Worm (Caenorhabditis elegans) whole organism, midembryonic: Measurements from ENCODE around the gene F41H8.2.

Experiments
- T22C8.4 ChIP-seq: fragments of 200-800 bp; sonication (Bioruptor generic); IDR thresholded peaks from 2 replicates; pipeline ENCODE4 v1.3.6; 2022; ENCODE audit warnings: missing genetic modification characterization, missing compliant biosample characterization
- cog-1 ChIP-seq: sonication (generic microtip); optimal IDR thresholded peaks from 2 replicates; lab custom pipeline; 2016; ENCODE audit warnings: missing genetic modification characterization, missing compliant biosample characterization
- flt-1 ChIP-seq: fragments of 200-800 bp; sonication (Bioruptor generic); IDR thresholded peaks from 2 replicates; pipeline ENCODE4 v1.3.6; 2022; ENCODE audit warnings: missing genetic modification characterization, missing compliant biosample characterization
- klf-2 ChIP-seq: fragments of 200-800 bp; sonication (Bioruptor generic); conservative IDR thresholded peaks from 2 replicates; pipeline ENCODE4 v1.3.6; 2022; ENCODE audit warnings: missing genetic modification reagents, missing genetic modification characterization, missing compliant biosample characterization
- med-1 ChIP-seq: sonication (generic microtip); optimal IDR thresholded peaks from 2 replicates; lab custom pipeline; 2017; ENCODE audit warnings: missing genetic modification characterization, mild to moderate bottlenecking, missing compliant biosample characterization, antibody characterized with exemption, missing genetic modification reagents; ENCODE audit not compliant: insufficient read depth
- ref-1 ChIP-seq: fragments of 200-800 bp; sonication (Bioruptor generic); conservative IDR thresholded peaks from 2 replicates; pipeline ENCODE4 v1.3.6; 2022; ENCODE audit warnings: missing genetic modification reagents, missing genetic modification characterization, missing compliant biosample characterization
- tab-1 ChIP-seq: fragments of 200-800 bp; sonication (Bioruptor generic); IDR thresholded peaks from 2 replicates; pipeline ENCODE4 v1.3.6; 2022; ENCODE audit warnings: missing genetic modification characterization, missing compliant biosample characterization
- ztf-23 ChIP-seq: fragments of 200-800 bp; sonication (Bioruptor generic); IDR thresholded peaks from 2 replicates; pipeline ENCODE4 v1.3.6; 2022; ENCODE audit warnings: missing genetic modification reagents, missing genetic modification characterization, missing compliant biosample characterization
- ztf-29 ChIP-seq: fragments of 200-800 bp; sonication (Bioruptor generic); IDR thresholded peaks from 2 replicates; pipeline ENCODE4 v1.3.6; 2022; ENCODE audit warnings: missing genetic modification reagents, missing genetic modification characterization, missing compliant biosample characterization

F41H8.2 gene

DNA sequence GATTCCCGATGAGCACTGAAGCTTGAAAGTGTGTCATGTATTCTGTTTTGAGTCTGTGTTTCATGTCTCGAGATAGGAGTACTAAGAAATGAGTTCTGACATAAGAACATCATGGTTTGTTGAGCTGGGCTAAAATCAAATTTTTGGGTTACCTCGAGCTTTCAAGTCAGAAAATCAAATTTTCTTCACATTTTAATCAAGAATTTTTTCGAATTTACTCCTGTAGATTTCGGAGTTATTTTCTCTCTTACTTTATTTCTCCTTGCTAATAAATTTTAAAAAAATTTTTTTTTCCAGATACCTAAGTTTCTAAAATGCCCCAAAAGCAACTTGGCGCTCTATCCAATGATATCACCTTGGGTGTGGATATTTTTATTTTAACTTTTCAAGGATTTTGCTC is at the start of gene F41H8.2:
F41H8.2 (plus strand) TSS at position 301 of the 400 bp plus-strand sequence.
- TF ChIP-seq tab-1 (no peak), T22C8.4 (GFP tag; lab: Robert Waterston, UW) (no peak), med-1 (GFP tag; lab: Kevin White, UChicago) (no peak)

DNA sequence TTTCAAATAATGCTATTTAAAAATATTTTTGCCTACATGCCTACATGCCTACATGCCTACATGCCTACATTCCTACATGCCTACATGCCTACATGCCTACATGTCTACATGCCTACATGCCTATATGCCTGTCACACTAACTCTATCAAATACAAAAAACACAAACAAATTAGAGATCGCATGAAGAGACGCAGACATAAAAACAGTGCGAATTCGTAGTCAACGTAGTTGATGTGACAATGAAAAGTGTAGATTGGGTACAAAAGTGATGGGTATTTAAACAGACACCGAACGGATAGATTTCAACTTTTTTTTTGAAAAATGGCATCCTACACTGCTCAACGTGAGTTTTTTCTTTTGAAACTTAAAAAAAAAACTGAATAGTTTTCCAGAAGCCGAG is 48.9 kb upstream of the F41H8.2 start, which contains the start of gene R09E12.9:
R09E12.9 (plus strand) TSS at position 316 of the 400 bp plus-strand sequence.
- no peak for TF ChIP-seq T22C8.4 (GFP tag; lab: Robert Waterston, UW)
- TF ChIP-seq med-1 (GFP tag; lab: Kevin White, UChicago), result no peak
- TF ChIP-seq ref-1 (GFP tag; lab: Robert Waterston, UW), result no peak
- no peak for TF ChIP-seq klf-2

ce11 chrV:778339-778738 is 47.9 kb upstream of the F41H8.2 start, which contains the start of gene srbc-59:
TSS of gene srbc-59 (plus strand) at chrV:778639.
- TF ChIP-seq T22C8.4 (GFP tag; lab: Robert Waterston, UW), result no peak
- no peak for TF ChIP-seq ztf-23
- no peak for TF ChIP-seq tab-1

ce11 chrV:779999-780398 is 46.2 kb upstream of the F41H8.2 start, which contains the start of gene srbc-60:
TSS of gene srbc-60 (plus strand) at chrV:780299.
- no peak for TF ChIP-seq T22C8.4 (GFP tag; lab: Robert Waterston, UW)
- no peak for TF ChIP-seq ref-1 (GFP tag; lab: Robert Waterston, UW)
- TF ChIP-seq ztf-29 (GFP tag; lab: Robert Waterston, UW), result no peak
- no peak for TF ChIP-seq tab-1
- no peak for TF ChIP-seq flt-1 (GFP tag; lab: Robert Waterston, UW)

ce11 chrV:782432-782831 is 43.8 kb upstream of the F41H8.2 start, which contains the start of gene srab-16:
TSS of gene srab-16 (plus strand) at chrV:782732.
- no peak for TF ChIP-seq ztf-29 (GFP tag; lab: Robert Waterston, UW)
- TF ChIP-seq flt-1 (GFP tag; lab: Robert Waterston, UW), result no peak
- TF ChIP-seq ref-1 (GFP tag; lab: Robert Waterston, UW), result no peak
- no peak for TF ChIP-seq klf-2
- TF ChIP-seq cog-1 (tag; lab: Kevin White, UChicago), result no peak
- TF ChIP-seq tab-1, result no peak
- no peak for TF ChIP-seq T22C8.4 (GFP tag; lab: Robert Waterston, UW)
- no peak for TF ChIP-seq med-1 (GFP tag; lab: Kevin White, UChicago)
- TF ChIP-seq ztf-23, result no peak

DNA sequence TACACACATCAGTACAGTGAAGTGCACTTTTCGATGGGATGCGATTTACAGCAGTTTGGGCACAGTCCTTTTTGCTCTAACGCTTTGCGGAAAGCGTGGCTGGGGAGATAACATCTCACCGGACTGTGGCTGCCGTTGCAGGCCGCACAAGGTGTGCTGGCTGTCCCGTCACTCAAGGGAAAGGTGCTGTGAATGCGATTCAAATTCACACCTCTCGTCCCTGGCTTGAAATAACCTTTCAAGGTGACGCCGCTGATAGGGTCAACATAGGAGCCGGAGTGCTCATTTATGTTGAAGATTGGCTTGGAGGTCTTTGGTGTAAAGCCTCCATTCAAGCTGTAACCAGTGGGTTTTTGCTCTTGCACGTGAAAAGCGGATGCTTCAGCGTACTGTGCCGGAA is 32.1 kb upstream of the F41H8.2 start:
- TF ChIP-seq klf-2 (no peak), cog-1 (tag; lab: Kevin White, UChicago) (no peak), med-1 (GFP tag; lab: Kevin White, UChicago) (no peak), flt-1 (GFP tag; lab: Robert Waterston, UW) (no peak), tab-1 (no peak), T22C8.4 (GFP tag; lab: Robert Waterston, UW) (no peak), ztf-23 (no peak), ref-1 (GFP tag; lab: Robert Waterston, UW) (no peak), ztf-29 (GFP tag; lab: Robert Waterston, UW) (no peak)

ce11 chrV:797241-797640 is 29.0 kb upstream of the F41H8.2 start:
- TF ChIP-seq ztf-29 (GFP tag; lab: Robert Waterston, UW) (no peak), ref-1 (GFP tag; lab: Robert Waterston, UW) (no peak), klf-2 (no peak), T22C8.4 (GFP tag; lab: Robert Waterston, UW) (no peak), flt-1 (GFP tag; lab: Robert Waterston, UW) (no peak)

DNA sequence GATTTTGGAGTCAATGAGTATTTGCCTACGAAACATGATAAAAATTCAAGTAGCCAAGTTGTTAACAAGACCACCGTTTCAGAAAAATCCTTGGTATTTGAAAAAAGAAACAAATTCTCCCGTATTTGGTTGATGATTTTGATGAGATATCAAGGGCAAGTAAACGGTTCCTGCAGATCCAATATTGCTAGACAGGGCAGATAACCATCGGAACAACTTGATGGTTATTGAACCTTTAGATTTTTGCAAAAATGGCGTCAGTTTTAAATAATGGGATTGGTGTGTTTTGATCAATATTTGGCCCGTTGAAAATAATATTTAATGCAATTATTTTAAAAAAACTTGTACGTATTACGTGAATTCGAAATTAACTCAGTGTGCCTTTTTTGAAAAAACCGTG is 25.9 kb upstream of the F41H8.2 start:
- TF ChIP-seq tab-1 (no peak), T22C8.4 (GFP tag; lab: Robert Waterston, UW) (no peak), klf-2 (no peak), ref-1 (GFP tag; lab: Robert Waterston, UW) (no peak), ztf-23 (no peak), ztf-29 (GFP tag; lab: Robert Waterston, UW) (no peak), med-1 (GFP tag; lab: Kevin White, UChicago) (no peak), flt-1 (GFP tag; lab: Robert Waterston, UW) (no peak), cog-1 (tag; lab: Kevin White, UChicago) (no peak)

- no peak for TF ChIP-seq tab-1
- TF ChIP-seq T22C8.4 (GFP tag; lab: Robert Waterston, UW), result no peak
- no peak for TF ChIP-seq cog-1 (tag; lab: Kevin White, UChicago)
- no peak for TF ChIP-seq med-1 (GFP tag; lab: Kevin White, UChicago)
- no peak for TF ChIP-seq ztf-29 (GFP tag; lab: Robert Waterston, UW)
- no peak for TF ChIP-seq flt-1 (GFP tag; lab: Robert Waterston, UW)
- no peak for TF ChIP-seq ref-1 (GFP tag; lab: Robert Waterston, UW)
- TF ChIP-seq klf-2, result no peak
- TF ChIP-seq ztf-23, result no peak
Measured at ce11 chrV:801555-802060, 24.6 kb upstream of the F41H8.2 start.

DNA sequence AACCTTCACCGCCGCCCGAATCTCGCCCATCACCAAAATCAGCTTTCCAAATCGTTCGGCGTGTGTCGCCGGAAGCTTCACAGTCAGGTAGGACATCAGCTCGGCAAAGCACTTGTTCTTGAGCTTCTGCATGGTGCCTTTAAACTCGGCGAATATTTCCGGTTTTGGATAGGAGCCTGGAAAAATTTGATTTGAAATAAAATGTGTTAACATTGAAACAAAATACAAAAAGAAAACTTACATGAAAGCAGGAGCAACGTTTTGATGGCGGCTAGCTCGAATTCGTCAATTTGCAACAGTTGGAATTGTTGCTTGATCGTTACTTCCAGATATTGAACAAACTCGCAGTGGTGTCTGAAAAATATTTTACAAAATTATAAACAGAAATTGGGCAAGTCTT is 23.5 kb upstream of the F41H8.2 start:
- no peak for TF ChIP-seq ztf-29 (GFP tag; lab: Robert Waterston, UW)
- TF ChIP-seq med-1 (GFP tag; lab: Kevin White, UChicago), result no peak
- TF ChIP-seq flt-1 (GFP tag; lab: Robert Waterston, UW), result no peak
- TF ChIP-seq ztf-23, result no peak

DNA sequence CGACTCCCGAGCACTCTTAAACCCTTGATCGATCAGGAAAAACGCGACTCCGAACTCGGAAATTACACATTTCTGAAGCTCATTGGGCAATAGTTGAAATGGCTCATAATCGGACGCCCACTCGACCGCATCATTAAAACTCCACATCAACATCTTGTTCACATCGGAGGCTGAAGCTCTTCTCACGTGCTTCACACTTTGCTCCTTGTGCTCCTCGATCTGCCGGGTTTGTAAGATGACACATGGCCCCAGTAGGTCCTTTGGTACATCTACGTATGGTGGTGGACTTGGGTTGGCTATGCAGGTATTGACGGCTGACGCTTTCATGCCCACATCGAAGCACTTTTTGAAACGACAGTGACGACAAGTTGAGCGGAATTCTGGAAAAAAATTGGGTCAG is 22.7 kb upstream of the F41H8.2 start:
- TF ChIP-seq cog-1 (tag; lab: Kevin White, UChicago), result no peak
- no peak for TF ChIP-seq ztf-23
- TF ChIP-seq flt-1 (GFP tag; lab: Robert Waterston, UW), result no peak
